Fruit fly (Drosophila melanogaster) whole organism, embryonic: ENCODE data around the gene PolD2.

Source experiments
- Antp ChIP-seq: fragments of 200-800 bp; sonication (Bioruptor generic); optimal IDR thresholded peaks from 3 replicates; lab custom pipeline; 2016; ENCODE audit warnings: missing biosample characterization, missing genetic modification characterization
- Atf6 ChIP-seq: fragments of 200-800 bp; sonication (Bioruptor generic); IDR thresholded peaks from 2 replicates; pipeline ENCODE4 v1.3.6; 2022; ENCODE audit warnings: missing biosample characterization, missing genetic modification characterization
- Bgb ChIP-seq: fragments of 200-800 bp; sonication (Bioruptor generic); IDR thresholded peaks from 2 replicates; pipeline ENCODE4 v1.3.6; 2022; ENCODE audit warnings: missing biosample characterization, missing genetic modification characterization; ENCODE audit not compliant: partially characterized antibody
- Blimp-1 ChIP-seq: fragments of 200-800 bp; sonication (Bioruptor generic); optimal IDR thresholded peaks from 3 replicates; lab custom pipeline; 2018; ENCODE audit warnings: missing biosample characterization, missing genetic modification characterization, mild to moderate bottlenecking, moderate library complexity, missing genetic modification reagents
- CG11723 ChIP-seq: fragments of 200-800 bp; sonication (Bioruptor generic); optimal IDR thresholded peaks from 2 replicates; lab custom pipeline; 2017; ENCODE audit warnings: missing biosample characterization, mild to moderate bottlenecking, missing genetic modification characterization
- CG12769 ChIP-seq: fragments of 200-800 bp; sonication (Bioruptor generic); optimal IDR thresholded peaks from 2 replicates; lab custom pipeline; 2019; ENCODE audit warnings: missing biosample characterization, mild to moderate bottlenecking, missing genetic modification characterization, moderate library complexity
- CG13287 ChIP-seq: fragments of 200-800 bp; sonication (Bioruptor generic); IDR thresholded peaks from 2 replicates; pipeline ENCODE4 v1.3.6; 2022; ENCODE audit warnings: missing biosample characterization, missing genetic modification characterization; ENCODE audit not compliant: partially characterized antibody
- CG16779 ChIP-seq: fragments of 200-800 bp; sonication (Bioruptor generic); IDR thresholded peaks from 2 replicates; pipeline ENCODE4 v1.3.6; 2022; ENCODE audit warnings: missing biosample characterization, missing genetic modification characterization
- CG16863 ChIP-seq: fragments of 200-800 bp; sonication (Bioruptor generic); optimal IDR thresholded peaks from 3 replicates; lab custom pipeline; 2016; ENCODE audit warnings: missing biosample characterization, missing genetic modification characterization
- CG17328 ChIP-seq: fragments of 200-800 bp; sonication (Bioruptor generic); IDR thresholded peaks from 2 replicates; pipeline ENCODE4 v1.3.6; 2022; ENCODE audit warnings: missing biosample characterization, missing genetic modification characterization
- CG18599 ChIP-seq: fragments of 200-800 bp; sonication (Bioruptor generic); optimal IDR thresholded peaks from 3 replicates; lab custom pipeline; 2017; ENCODE audit warnings: missing biosample characterization, missing genetic modification characterization, mild to moderate bottlenecking, moderate library complexity, missing genetic modification reagents
- CG31224 ChIP-seq: fragments of 200-800 bp; sonication (Bioruptor generic); IDR thresholded peaks from 2 replicates; pipeline ENCODE4 v1.3.6; 2022; ENCODE audit warnings: missing biosample characterization, missing genetic modification characterization
- CG32767 ChIP-seq: fragments of 200-800 bp; sonication (Bioruptor generic); IDR thresholded peaks from 2 replicates; pipeline ENCODE4 v1.3.6; 2022; ENCODE audit warnings: missing biosample characterization, missing genetic modification characterization
- CG34422 ChIP-seq: fragments of 200-800 bp; sonication (Bioruptor generic); IDR thresholded peaks from 3 replicates; pipeline ENCODE4 v1.3.6; 2022; ENCODE audit warnings: missing biosample characterization, missing genetic modification characterization
- CoRest ChIP-seq: fragments of 200-800 bp; sonication (Bioruptor generic); optimal IDR thresholded peaks from 3 replicates; lab custom pipeline; 2018; ENCODE audit warnings: missing biosample characterization, mild to moderate bottlenecking, missing genetic modification characterization, moderate library complexity
- Deaf1 ChIP-seq: fragments of 200-800 bp; optimal IDR thresholded peaks from 3 replicates; lab custom pipeline; 2019; ENCODE audit warnings: missing biosample characterization, mild to moderate bottlenecking, missing genetic modification characterization, moderate library complexity
- Drgx ChIP-seq: fragments of 200-800 bp; sonication (Bioruptor generic); IDR thresholded peaks from 2 replicates; pipeline ENCODE4 v1.3.6; 2022; ENCODE audit warnings: missing biosample characterization, missing genetic modification characterization
- E2f1 ChIP-seq: fragments of 200-800 bp; sonication (Bioruptor generic); IDR thresholded peaks from 2 replicates; pipeline ENCODE4 v1.3.6; 2022; ENCODE audit warnings: missing biosample characterization, missing genetic modification characterization
- Ets65A ChIP-seq: fragments of 200-800 bp; sonication (Bioruptor generic); peaks from one replicate; lab custom pipeline; 2016; ENCODE audit warnings: missing biosample characterization, missing genetic modification characterization
- GATAe ChIP-seq: fragments of 200-800 bp; sonication (Bioruptor generic); conservative IDR thresholded peaks from 2 replicates; pipeline ENCODE4 v1.3.6; 2022; ENCODE audit warnings: missing biosample characterization, missing genetic modification characterization
- Hey ChIP-seq: fragments of 200-800 bp; sonication (Bioruptor generic); optimal IDR thresholded peaks from 3 replicates; lab custom pipeline; 2018; ENCODE audit warnings: missing biosample characterization, mild to moderate bottlenecking, missing genetic modification characterization
- Hmr ChIP-seq: fragments of 200-800 bp; sonication (Bioruptor generic); optimal IDR thresholded peaks from 3 replicates; lab custom pipeline; 2017; ENCODE audit warnings: mild to moderate bottlenecking, missing biosample characterization, missing genetic modification reagents, missing genetic modification characterization
- Jarid2 ChIP-seq: fragments of 200-800 bp; sonication (Bioruptor generic); optimal IDR thresholded peaks from 3 replicates; lab custom pipeline; 2017; ENCODE audit warnings: mild to moderate bottlenecking, missing biosample characterization, missing genetic modification reagents, missing genetic modification characterization
- Sox102F ChIP-seq: fragments of 200-800 bp; sonication (Bioruptor generic); optimal IDR thresholded peaks from 2 replicates; lab custom pipeline; 2018; ENCODE audit warnings: missing biosample characterization, mild to moderate bottlenecking, missing genetic modification characterization, moderate library complexity
- Trl ChIP-seq, 3 experiments: fragments of >200 bp in 2 of 3; fragments of 200-800 bp in 1 of 3; sonication (Bioruptor generic) in 1 of 3; optimal IDR thresholded peaks; 2 replicates in 1 of 3; 3 replicates in 2 of 3; lab custom pipeline; 2016 to 2017; ENCODE audit warnings: missing biosample characterization in 1 of 3, missing genetic modification characterization in 1 of 3
- ci ChIP-seq: fragments of 200-800 bp; sonication (Bioruptor generic); IDR thresholded peaks from 3 replicates; pipeline ENCODE4 v1.3.6; 2022; ENCODE audit warnings: missing biosample characterization, missing genetic modification characterization
- cwo ChIP-seq: fragments of 200-800 bp; sonication (Bioruptor generic); optimal IDR thresholded peaks from 3 replicates; lab custom pipeline; 2017; ENCODE audit warnings: missing biosample characterization, missing genetic modification characterization, mild to moderate bottlenecking, moderate library complexity, missing genetic modification reagents
- dpn ChIP-seq, 2 experiments: fragments of 200-800 bp; sonication (Bioruptor generic); optimal IDR thresholded peaks; 3 replicates each; lab custom pipeline; 2016; ENCODE audit warnings: missing biosample characterization in 2 of 2, missing genetic modification characterization in 2 of 2
- fd3F ChIP-seq: fragments of 200-800 bp; sonication (Bioruptor generic); optimal IDR thresholded peaks from 2 replicates; lab custom pipeline; 2018; ENCODE audit warnings: missing biosample characterization, mild to moderate bottlenecking, missing genetic modification characterization, moderate library complexity
- grn ChIP-seq: fragments of 200-800 bp; sonication (Bioruptor generic); optimal IDR thresholded peaks from 3 replicates; lab custom pipeline; 2017; ENCODE audit warnings: missing biosample characterization, missing genetic modification characterization
- ind ChIP-seq: fragments of 200-800 bp; sonication (Bioruptor generic); optimal IDR thresholded peaks from 3 replicates; lab custom pipeline; 2016; ENCODE audit warnings: missing biosample characterization, missing genetic modification characterization
- kni ChIP-seq: fragments of 200-800 bp; sonication (Bioruptor generic); optimal IDR thresholded peaks from 3 replicates; lab custom pipeline; 2017; ENCODE audit warnings: mild to moderate bottlenecking, missing biosample characterization, missing genetic modification reagents, missing genetic modification characterization
- lov ChIP-seq, 2 experiments: fragments of 200-800 bp in 1 of 2; fragments of >200 bp in 1 of 2; sonication (Bioruptor generic) in 1 of 2; IDR thresholded peaks in 1 of 2; optimal IDR thresholded peaks in 1 of 2; 2 replicates in 1 of 2; 3 replicates in 1 of 2; pipeline versions ENCODE4 v1.3.6 to Lab custom; 2017 to 2022; ENCODE audit warnings: missing biosample characterization in 1 of 2, missing genetic modification characterization in 1 of 2
- nom ChIP-seq: fragments of 200-800 bp; sonication (Bioruptor generic); optimal IDR thresholded peaks from 2 replicates; lab custom pipeline; 2017; ENCODE audit warnings: missing biosample characterization, missing genetic modification characterization, mild to moderate bottlenecking, moderate library complexity, missing genetic modification reagents
- pros ChIP-seq: fragments of 200-800 bp; sonication (Bioruptor generic); optimal IDR thresholded peaks from 3 replicates; lab custom pipeline; 2019; ENCODE audit warnings: missing biosample characterization, mild to moderate bottlenecking, missing genetic modification characterization, moderate library complexity
- rib ChIP-seq: fragments of 200-800 bp; sonication (Bioruptor generic); IDR thresholded peaks from 2 replicates; pipeline ENCODE4 v1.3.6; 2022; ENCODE audit warnings: missing biosample characterization, missing genetic modification characterization
- sd ChIP-seq: fragments of 200-800 bp; sonication (Bioruptor generic); optimal IDR thresholded peaks from 3 replicates; lab custom pipeline; 2018; ENCODE audit warnings: missing biosample characterization, mild to moderate bottlenecking, missing genetic modification characterization, moderate library complexity
- sisA ChIP-seq: fragments of 200-800 bp; sonication (Bioruptor generic); IDR thresholded peaks from 2 replicates; pipeline ENCODE4 v1.3.6; 2022; ENCODE audit warnings: missing biosample characterization, missing genetic modification characterization
- sna ChIP-seq: fragments of 200-800 bp; sonication (Bioruptor generic); IDR thresholded peaks from 2 replicates; pipeline ENCODE4 v1.3.6; 2022; ENCODE audit warnings: missing biosample characterization, missing genetic modification characterization; ENCODE audit not compliant: partially characterized antibody
- so ChIP-seq: fragments of 200-800 bp; sonication (Bioruptor generic); IDR thresholded peaks from 3 replicates; pipeline ENCODE4 v1.3.6; 2022; ENCODE audit warnings: missing biosample characterization, missing genetic modification characterization
- sug ChIP-seq: fragments of 200-800 bp; optimal IDR thresholded peaks from 2 replicates; lab custom pipeline; 2019; ENCODE audit warnings: missing biosample characterization, mild to moderate bottlenecking, missing genetic modification characterization, moderate library complexity
- toy ChIP-seq: fragments of 200-800 bp; sonication (Bioruptor generic); IDR thresholded peaks from 2 replicates; pipeline ENCODE4 v1.3.6; 2022; ENCODE audit warnings: missing biosample characterization, missing genetic modification characterization
- vvl ChIP-seq: fragments of 200-800 bp; sonication (Bioruptor generic); IDR thresholded peaks from 2 replicates; pipeline ENCODE4 v1.3.6; 2022; ENCODE audit warnings: missing biosample characterization, missing genetic modification characterization
- zfh1 ChIP-seq: fragments of 200-800 bp; sonication (Bioruptor generic); IDR thresholded peaks from 3 replicates; pipeline ENCODE4 v1.3.6; 2022; ENCODE audit warnings: missing biosample characterization, missing genetic modification characterization

The PolD2 gene

dm6 chr3L:1748218-1748617, 27.2 kb upstream of the PolD2 start (continued):
- no peak for TF ChIP-seq Antp
- peak; percentile 14 for TF ChIP-seq CG18599 (GFP tag; lab: Kevin White, UChicago)
- no peak for TF ChIP-seq CG17328
- TF ChIP-seq CG16863 (GFP tag; lab: Kevin White, UChicago) = no peak
- TF ChIP-seq, all 482 proteins: peak for 23

dm6 chr3L:1754262-1754661, 21.2 kb upstream of the PolD2 start:
- TF ChIP-seq Hey (tag; lab: Kevin White, UChicago) = no peak
- no peak for TF ChIP-seq Sox102F (GFP tag; lab: Kevin White, UChicago)
- TF ChIP-seq fd3F (GFP tag; lab: Kevin White, UChicago) = no peak
- TF ChIP-seq GATAe (GFP tag; lab: Robert Waterston, UW) = no peak
- TF ChIP-seq CG11723 (GFP tag; lab: Kevin White, UChicago) = no peak
- no peak for TF ChIP-seq so (GFP tag; lab: Robert Waterston, UW)

dm6 chr3L:1754935-1755334, 20.5 kb upstream of the PolD2 start:
- TF ChIP-seq sug (tag; lab: Kevin White, UChicago) (no peak), CG16779 (GFP tag; lab: Robert Waterston, UW) (no peak), grn (GFP tag; lab: Kevin White, UChicago) (peak; percentile 20), pros (GFP tag; lab: Kevin White, UChicago) (no peak), sisA (no peak), ci (no peak), cwo (peak; percentile 23), lov (optimal IDR thresholded peaks at IDR 0.05; lab: Kevin White, UChicago) (no peak), lov (GFP tag; IDR thresholded peaks at IDR 0.05; lab: Robert Waterston, UW) (0 out of 3 replicates have a peak, but pooled peaks have one; percentile 36), dpn (GFP tag; optimal IDR thresholded peaks at IDR 0.05; lab: Kevin White, UChicago) (no peak), Hmr (GFP tag; lab: Kevin White, UChicago) (no peak), vvl (peak; percentile 47), zfh1 (GFP tag; lab: Robert Waterston, UW) (no peak), Blimp-1 (GFP tag; lab: Kevin White, UChicago) (peak; percentile 82)

dm6 chr3L:1755458-1755984, 19.9 kb upstream of the PolD2 start, which contains the start of gene Cht2:
Gene Cht2, minus strand, starts transcription at chr3L:1755934.
- peak; percentile 51; the same call in 1 of the 3 replicates for TF ChIP-seq CG34422 (GFP tag; lab: Robert Waterston, UW)
- TF ChIP-seq Trl (optimal IDR thresholded peaks at IDR 0.05; lab: Kevin White, UChicago) = peak; percentile 64 to 74
- no peak for TF ChIP-seq Trl (GFP tag; optimal IDR thresholded peaks at IDR 0.05; lab: Kevin White, UChicago)
- no peak for TF ChIP-seq ind
- TF ChIP-seq Hmr (GFP tag; lab: Kevin White, UChicago) = peak; percentile 9
- TF ChIP-seq CG32767 (GFP tag; lab: Robert Waterston, UW) = no peak
- 0 out of 2 replicates have a peak, but pooled peaks have one; percentile 29 for TF ChIP-seq Bgb (GFP tag; lab: Robert Waterston, UW)
- TF ChIP-seq toy (GFP tag; lab: Robert Waterston, UW) = no peak
- TF ChIP-seq Ets65A (GFP tag; lab: Kevin White, UChicago) = peak; percentile 43
- TF ChIP-seq sna (GFP tag; lab: Robert Waterston, UW) = peak; percentile 27; the same call in 1 of the 2 replicates
- TF ChIP-seq CG31224 (GFP tag; lab: Robert Waterston, UW) = 0 out of 2 replicates have a peak, but pooled peaks have one; percentile 12
- TF ChIP-seq Drgx (GFP tag; lab: Robert Waterston, UW) = peak; percentile 42; the same call in 1 of the 2 replicates
- peak; percentile 94 for TF ChIP-seq Deaf1 (tag; lab: Kevin White, UChicago)
- peak; percentile 73 for TF ChIP-seq Jarid2 (GFP tag; lab: Kevin White, UChicago)
- no peak for TF ChIP-seq CoRest (tag; lab: Kevin White, UChicago)
- no peak; the same call in 1 of the 2 replicates for TF ChIP-seq Atf6 (GFP tag; lab: Robert Waterston, UW)
- peak; percentile 70 for TF ChIP-seq CG12769
- TF ChIP-seq E2f1 (GFP tag; lab: Robert Waterston, UW) = no peak
- TF ChIP-seq kni (GFP tag; lab: Kevin White, UChicago) = peak; percentile 85
- TF ChIP-seq vvl = peak; percentile 13; the same call in 1 of the 2 replicates
- peak; percentile 52 for TF ChIP-seq nom (GFP tag; lab: Kevin White, UChicago)
- peak; percentile 83 for TF ChIP-seq sd (tag; lab: Kevin White, UChicago)
- TF ChIP-seq rib (GFP tag; lab: Robert Waterston, UW) = peak; percentile 17; the same call in 1 of the 2 replicates
- TF ChIP-seq CG13287 (GFP tag; lab: Robert Waterston, UW) = peak; percentile 3; the same call in 1 of the 2 replicates
